Fruit fly (Drosophila melanogaster): ENCODE results near the gene Rab30.

Rab30 gene

dm6 chr2L:7032517-7032951 lies at the start of gene Rab30, which contains the start of gene Caper:
Gene Rab30 (minus strand): TSS chr2L:7032606.
Gene Caper (plus strand): TSS chr2L:7032721.
- TF ChIP-seq CG8478 (optimal IDR thresholded peaks at IDR 0.05) (no peak), CTCF (optimal IDR thresholded peaks at IDR 0.05) (peak in 1 of 2 experiments; percentile 32)

dm6 chr2L:7082203-7082602 lies 49.8 kb upstream of the Rab30 start:
- TF ChIP-seq CG8478 (optimal IDR thresholded peaks at IDR 0.05), result no peak
- no peak for TF ChIP-seq CTCF (optimal IDR thresholded peaks at IDR 0.05)

dm6 chr2L:7081307-7081706 lies 48.9 kb upstream of the Rab30 start:
- no peak for TF ChIP-seq CTCF (optimal IDR thresholded peaks at IDR 0.05)
- TF ChIP-seq CG8478 (optimal IDR thresholded peaks at IDR 0.05), result no peak

dm6 chr2L:7076804-7077203 lies 44.4 kb upstream of the Rab30 start:
- no peak for TF ChIP-seq CTCF (optimal IDR thresholded peaks at IDR 0.05)
- no peak for TF ChIP-seq CG8478 (optimal IDR thresholded peaks at IDR 0.05)

dm6 chr2L:7076055-7076700 lies 43.8 kb upstream of the Rab30 start:
- TF ChIP-seq CTCF (optimal IDR thresholded peaks at IDR 0.05) (no peak), CG8478 (optimal IDR thresholded peaks at IDR 0.05) (no peak)

- TF ChIP-seq CG8478 (optimal IDR thresholded peaks at IDR 0.05), result no peak
- TF ChIP-seq CTCF (optimal IDR thresholded peaks at IDR 0.05), result no peak
Measured at dm6 chr2L:7073011-7073410, 40.6 kb upstream of the Rab30 start.

- TF ChIP-seq CG8478 (optimal IDR thresholded peaks at IDR 0.05) (no peak), CTCF (optimal IDR thresholded peaks at IDR 0.05) (no peak)
Measured at dm6 chr2L:7071862-7072261, 39.5 kb upstream of the Rab30 start.

- TF ChIP-seq CTCF (optimal IDR thresholded peaks at IDR 0.05) (no peak), CG8478 (optimal IDR thresholded peaks at IDR 0.05) (no peak)
Measured at dm6 chr2L:7071219-7071618, 38.8 kb upstream of the Rab30 start.

dm6 chr2L:7067683-7068082 lies 35.3 kb upstream of the Rab30 start, which contains the start of gene Ugt307A1:
Gene Ugt307A1 (plus strand): TSS chr2L:7067983.
- no peak for TF ChIP-seq CTCF (optimal IDR thresholded peaks at IDR 0.05)
- TF ChIP-seq CG8478 (optimal IDR thresholded peaks at IDR 0.05), result no peak

dm6 chr2L:7065687-7066086 lies 33.3 kb upstream of the Rab30 start, which contains the start of gene Nuf2:
Gene Nuf2 (minus strand): TSS chr2L:7065837.
- peak in 1 of 2 experiments; percentile 12 for TF ChIP-seq CTCF (optimal IDR thresholded peaks at IDR 0.05)
- TF ChIP-seq CG8478 (optimal IDR thresholded peaks at IDR 0.05), result no peak

- no peak for TF ChIP-seq CG8478 (optimal IDR thresholded peaks at IDR 0.05)
- TF ChIP-seq CTCF (optimal IDR thresholded peaks at IDR 0.05), result no peak
Measured at dm6 chr2L:7063721-7064179, 31.3 kb upstream of the Rab30 start, which contains the start of gene Sem1. Gene Sem1 (plus strand): TSS chr2L:7063986.

dm6 chr2L:7060751-7061150 lies 28.3 kb upstream of the Rab30 start, which contains the start of gene Mst27D:
Gene Mst27D (minus strand): TSS chr2L:7060851.
- TF ChIP-seq CG8478 (optimal IDR thresholded peaks at IDR 0.05) (no peak), CTCF (optimal IDR thresholded peaks at IDR 0.05) (no peak)

dm6 chr2L:7056189-7056926 lies 24.0 kb upstream of the Rab30 start, which contains the start of gene Mnn1:
Gene Mnn1 (plus strand): TSS chr2L:7056301.
- TF ChIP-seq CG8478 (optimal IDR thresholded peaks at IDR 0.05) (no peak), CTCF (optimal IDR thresholded peaks at IDR 0.05) (peak; percentile 3 to 29)

dm6 chr2L:7051740-7052139 lies 19.3 kb upstream of the Rab30 start:
- no peak for TF ChIP-seq CTCF (optimal IDR thresholded peaks at IDR 0.05)
- TF ChIP-seq CG8478 (optimal IDR thresholded peaks at IDR 0.05), result no peak

- TF ChIP-seq CTCF (optimal IDR thresholded peaks at IDR 0.05) (no peak), CG8478 (optimal IDR thresholded peaks at IDR 0.05) (no peak)
Measured at dm6 chr2L:7050492-7051182, 18.2 kb upstream of the Rab30 start.
